Fruit fly (Drosophila melanogaster) whole organism, embryonic: ENCODE data around the gene rdog.

ENCODE experiments used
- Asciz ChIP-seq: fragments of 200-800 bp; sonication (Bioruptor generic); optimal IDR thresholded peaks from 2 replicates; lab custom pipeline; 2017; ENCODE audit warnings: missing biosample characterization, mild to moderate bottlenecking, missing genetic modification characterization, missing genetic modification reagents
- Awh ChIP-seq: fragments of 200-800 bp; sonication (Bioruptor generic); IDR thresholded peaks from 2 replicates; pipeline ENCODE4, ENCODE4 v1.3.6; 2022; ENCODE audit warnings: missing biosample characterization, missing genetic modification characterization
- CG10321 ChIP-seq: fragments of 200-800 bp; sonication (Bioruptor generic); IDR thresholded peaks from 2 replicates; pipeline ENCODE4 v1.3.6; 2022; ENCODE audit warnings: missing biosample characterization, missing genetic modification characterization
- CG10431 ChIP-seq: fragments of 200-800 bp; sonication (Bioruptor generic); optimal IDR thresholded peaks from 3 replicates; lab custom pipeline; 2018; ENCODE audit warnings: missing biosample characterization, mild to moderate bottlenecking, missing genetic modification characterization
- CG15479 ChIP-seq: fragments of 200-800 bp; sonication (Bioruptor generic); optimal IDR thresholded peaks from 3 replicates; lab custom pipeline; 2019; ENCODE audit warnings: missing biosample characterization, mild to moderate bottlenecking, missing genetic modification characterization, moderate library complexity
- CG15601 ChIP-seq: fragments of 200-800 bp; sonication (Bioruptor generic); optimal IDR thresholded peaks from 3 replicates; lab custom pipeline; 2019; ENCODE audit warnings: missing biosample characterization, mild to moderate bottlenecking, missing genetic modification characterization, moderate library complexity
- CG1647 ChIP-seq: fragments of 200-800 bp; sonication (Bioruptor generic); optimal IDR thresholded peaks from 3 replicates; lab custom pipeline; 2016; ENCODE audit warnings: missing biosample characterization, missing genetic modification characterization
- CG16813 ChIP-seq: fragments of 200-800 bp; sonication (Bioruptor generic); IDR thresholded peaks from 3 replicates; pipeline ENCODE4 v1.3.6; 2022; ENCODE audit warnings: missing biosample characterization, missing genetic modification characterization; ENCODE audit not compliant: partially characterized antibody
- CG17186 ChIP-seq: fragments of 200-800 bp; sonication (Bioruptor generic); optimal IDR thresholded peaks from 3 replicates; lab custom pipeline; 2017; ENCODE audit warnings: missing biosample characterization, missing genetic modification reagents, missing genetic modification characterization
- CG2889 ChIP-seq: fragments of 200-800 bp; sonication (Bioruptor generic); IDR thresholded peaks from 3 replicates; pipeline ENCODE4 v1.3.6; 2022; ENCODE audit warnings: missing biosample characterization, missing genetic modification characterization
- CG30431 ChIP-seq: fragments of 200-800 bp; sonication (Bioruptor generic); optimal IDR thresholded peaks from 2 replicates; lab custom pipeline; 2017; ENCODE audit warnings: missing biosample characterization, missing genetic modification characterization
- CG3065 ChIP-seq: fragments of 200-800 bp; sonication (Bioruptor generic); optimal IDR thresholded peaks from 2 replicates; lab custom pipeline; 2016; ENCODE audit warnings: missing biosample characterization, missing genetic modification characterization
- CG3163 ChIP-seq: fragments of 200-800 bp; sonication (Bioruptor generic); optimal IDR thresholded peaks from 3 replicates; lab custom pipeline; 2016; ENCODE audit warnings: missing biosample characterization, missing genetic modification characterization
- CG33213 ChIP-seq: fragments of 200-800 bp; sonication (Bioruptor generic); optimal IDR thresholded peaks from 3 replicates; lab custom pipeline; 2016; ENCODE audit warnings: missing biosample characterization, missing genetic modification characterization
- CG3407 ChIP-seq: fragments of 200-800 bp; sonication (Bioruptor generic); optimal IDR thresholded peaks from 2 replicates; lab custom pipeline; 2018; ENCODE audit warnings: missing biosample characterization, mild to moderate bottlenecking, missing genetic modification characterization
- CG34376 ChIP-seq: fragments of 200-800 bp; sonication (Bioruptor generic); optimal IDR thresholded peaks from 2 replicates; lab custom pipeline; 2018; ENCODE audit warnings: missing biosample characterization, mild to moderate bottlenecking, missing genetic modification characterization
- CG3838 ChIP-seq: fragments of 200-800 bp; sonication (Bioruptor generic); optimal IDR thresholded peaks from 3 replicates; lab custom pipeline; 2016; ENCODE audit warnings: missing biosample characterization, missing genetic modification characterization
- CG3995 ChIP-seq: fragments of 200-800 bp; sonication (Bioruptor generic); optimal IDR thresholded peaks from 3 replicates; lab custom pipeline; 2016; ENCODE audit warnings: missing biosample characterization, missing genetic modification characterization
- CG7271 ChIP-seq: fragments of 200-800 bp; sonication (Bioruptor generic); optimal IDR thresholded peaks from 2 replicates; lab custom pipeline; 2018; ENCODE audit warnings: missing biosample characterization, mild to moderate bottlenecking, missing genetic modification characterization, moderate library complexity
- CG7928 ChIP-seq: fragments of 200-800 bp; sonication (Bioruptor generic); optimal IDR thresholded peaks from 2 replicates; lab custom pipeline; 2017; ENCODE audit warnings: missing biosample characterization, mild to moderate bottlenecking, missing genetic modification characterization
- CG8089 ChIP-seq: fragments of 200-800 bp; sonication (Bioruptor generic); optimal IDR thresholded peaks from 3 replicates; lab custom pipeline; 2016; ENCODE audit warnings: missing biosample characterization, missing genetic modification characterization
- CG9437 ChIP-seq: fragments of 200-800 bp; sonication (Bioruptor generic); optimal IDR thresholded peaks from 2 replicates; lab custom pipeline; 2018; ENCODE audit warnings: missing biosample characterization, mild to moderate bottlenecking, missing genetic modification characterization
- CG9609 ChIP-seq: fragments of 200-800 bp; sonication (Bioruptor generic); optimal IDR thresholded peaks from 3 replicates; lab custom pipeline; 2016; ENCODE audit warnings: missing biosample characterization, missing genetic modification characterization
- CG9817 ChIP-seq: fragments of 200-800 bp; sonication (Bioruptor generic); optimal IDR thresholded peaks from 2 replicates; lab custom pipeline; 2018; ENCODE audit warnings: missing biosample characterization, mild to moderate bottlenecking, missing genetic modification characterization, moderate library complexity
- CkIIα-i1 ChIP-seq: fragments of 200-800 bp; sonication (Bioruptor generic); IDR thresholded peaks from 2 replicates; pipeline ENCODE4 v1.3.6; 2022; ENCODE audit warnings: missing biosample characterization, missing genetic modification characterization
- Dll ChIP-seq: fragments of 200-800 bp; sonication (Bioruptor generic); IDR thresholded peaks from 4 replicates; pipeline ENCODE4 v1.3.6; 2022; ENCODE audit warnings: missing biosample characterization, missing genetic modification characterization; ENCODE audit not compliant: partially characterized antibody
- Doc2 ChIP-seq: fragments of 200-800 bp; sonication (Bioruptor generic); IDR thresholded peaks from 2 replicates; pipeline ENCODE4 v1.3.6; 2022; ENCODE audit warnings: missing biosample characterization, missing genetic modification characterization
- Gug ChIP-seq: fragments of 200-800 bp; sonication (Bioruptor generic); IDR thresholded peaks from 4 replicates; pipeline ENCODE4 v1.3.6; 2022; ENCODE audit warnings: missing biosample characterization, missing genetic modification characterization
- Kr ChIP-seq: fragments of 200-800 bp; sonication (Bioruptor generic); optimal IDR thresholded peaks from 2 replicates; lab custom pipeline; 2017; ENCODE audit warnings: missing biosample characterization, mild to moderate bottlenecking, missing genetic modification characterization
- Lim3 ChIP-seq: fragments of 200-800 bp; sonication (Bioruptor generic); IDR thresholded peaks from 2 replicates; pipeline ENCODE4 v1.3.6; 2022; ENCODE audit warnings: missing biosample characterization, missing genetic modification characterization
- MESR4 ChIP-seq: fragments of 200-800 bp; sonication (Bioruptor generic); optimal IDR thresholded peaks from 2 replicates; lab custom pipeline; 2018; ENCODE audit warnings: missing biosample characterization, mild to moderate bottlenecking, missing genetic modification characterization, moderate library complexity
- Mad ChIP-seq: fragments of 200-800 bp; sonication (Bioruptor generic); optimal IDR thresholded peaks from 2 replicates; lab custom pipeline; 2016; ENCODE audit warnings: missing biosample characterization, missing genetic modification characterization
- NC2β ChIP-seq: fragments of 200-800 bp; sonication (Bioruptor generic); optimal IDR thresholded peaks from 2 replicates; lab custom pipeline; 2016; ENCODE audit warnings: missing biosample characterization, missing genetic modification characterization
- Rfx ChIP-seq: fragments of 200-800 bp; sonication (Bioruptor generic); IDR thresholded peaks from 2 replicates; pipeline ENCODE4 v1.3.6; 2022; ENCODE audit warnings: missing biosample characterization, missing genetic modification characterization
- Tbp ChIP-seq: fragments of >200 bp; optimal IDR thresholded peaks from 2 replicates; lab custom pipeline; 2018; ENCODE audit warnings: missing biosample characterization, missing genetic modification characterization
- Xbp1 ChIP-seq: fragments of 200-800 bp; sonication (Bioruptor generic); optimal IDR thresholded peaks from 3 replicates; lab custom pipeline; 2016; ENCODE audit warnings: missing biosample characterization, mild to moderate bottlenecking, missing genetic modification characterization
- YL-1 ChIP-seq: fragments of 200-800 bp; sonication (Bioruptor generic); optimal IDR thresholded peaks from 3 replicates; lab custom pipeline; 2017; ENCODE audit warnings: missing biosample characterization, mild to moderate bottlenecking, missing genetic modification characterization
- amos ChIP-seq: fragments of 200-800 bp; sonication (Bioruptor generic); IDR thresholded peaks from 2 replicates; pipeline ENCODE4 v1.3.6; 2022; ENCODE audit warnings: missing biosample characterization, missing genetic modification characterization; ENCODE audit not compliant: partially characterized antibody
- cas ChIP-seq: fragments of 200-800 bp; sonication (Bioruptor generic); IDR thresholded peaks from 2 replicates; pipeline ENCODE4 v1.3.6; 2022; ENCODE audit warnings: missing biosample characterization, missing genetic modification characterization
- cato ChIP-seq: fragments of 200-800 bp; sonication (Bioruptor generic); optimal IDR thresholded peaks from 2 replicates; lab custom pipeline; 2016; ENCODE audit warnings: missing biosample characterization, missing genetic modification characterization, borderline replicate concordance
- emc ChIP-seq: fragments of 200-800 bp; sonication (Bioruptor generic); optimal IDR thresholded peaks from 2 replicates; lab custom pipeline; 2016; ENCODE audit warnings: missing biosample characterization, missing genetic modification characterization
- fru ChIP-seq: fragments of >200 bp; optimal IDR thresholded peaks from 2 replicates; lab custom pipeline; 2017
- jing ChIP-seq: fragments of 200-800 bp; sonication (Bioruptor generic); optimal IDR thresholded peaks from 2 replicates; lab custom pipeline; 2018; ENCODE audit warnings: missing biosample characterization, mild to moderate bottlenecking, missing genetic modification characterization
- nau ChIP-seq: fragments of 200-800 bp; sonication (Bioruptor generic); optimal IDR thresholded peaks from 3 replicates; lab custom pipeline; 2017; ENCODE audit warnings: missing biosample characterization, mild to moderate bottlenecking, missing genetic modification characterization, missing genetic modification reagents
- onecut ChIP-seq: fragments of 200-800 bp; sonication (Bioruptor generic); IDR thresholded peaks from 2 replicates; pipeline ENCODE4 v1.3.6; 2022; ENCODE audit warnings: missing biosample characterization, missing genetic modification characterization
- p53 ChIP-seq: fragments of 200-800 bp; sonication (Bioruptor generic); optimal IDR thresholded peaks from 2 replicates; lab custom pipeline; 2016; ENCODE audit warnings: missing biosample characterization, missing genetic modification characterization
- peb ChIP-seq: fragments of 200-800 bp; sonication (Bioruptor generic); IDR thresholded peaks from 2 replicates; pipeline ENCODE4 v1.3.6; 2022; ENCODE audit warnings: missing biosample characterization, missing genetic modification characterization
- ranshi ChIP-seq: fragments of 200-800 bp; sonication (Bioruptor generic); IDR thresholded peaks from 2 replicates; pipeline ENCODE4 v1.3.6; 2022; ENCODE audit warnings: missing biosample characterization, missing genetic modification characterization
- sd ChIP-seq: fragments of 200-800 bp; sonication (Bioruptor generic); optimal IDR thresholded peaks from 3 replicates; lab custom pipeline; 2018; ENCODE audit warnings: missing biosample characterization, mild to moderate bottlenecking, missing genetic modification characterization, moderate library complexity
- shn ChIP-seq: fragments of 200-800 bp; sonication (Bioruptor generic); optimal IDR thresholded peaks from 3 replicates; lab custom pipeline; 2016; ENCODE audit warnings: missing biosample characterization, missing genetic modification characterization
- slp2 ChIP-seq: fragments of 200-800 bp; sonication (Bioruptor generic); optimal IDR thresholded peaks from 2 replicates; lab custom pipeline; 2016; ENCODE audit warnings: missing biosample characterization, missing genetic modification characterization
- zfh2 ChIP-seq: fragments of 200-800 bp; sonication (Bioruptor generic); optimal IDR thresholded peaks from 2 replicates; lab custom pipeline; 2016; ENCODE audit warnings: missing biosample characterization, missing genetic modification characterization

rdog gene

dm6 chr3R:29124128-29124527, 33.8 kb upstream of the rdog start (continued):
- TF ChIP-seq Tbp (no peak), p53 (GFP tag; lab: Kevin White, UChicago) (no peak), jing (GFP tag; lab: Kevin White, UChicago) (no peak), CG3407 (GFP tag; lab: Kevin White, UChicago) (peak; percentile 38), CG2889 (GFP tag; lab: Robert Waterston, UW) (peak; percentile 69; the same call in 1 of the 3 replicates), nau (no peak), slp2 (GFP tag; lab: Kevin White, UChicago) (peak; percentile 6), CG9817 (peak; percentile 57), CG9437 (GFP tag; lab: Kevin White, UChicago) (no peak), CG3995 (GFP tag; lab: Kevin White, UChicago) (peak; percentile 25), Kr (GFP tag; lab: Kevin White, UChicago) (no peak), amos (GFP tag; lab: Robert Waterston, UW) (no peak), CG3065 (no peak), CG7271 (no peak), CG3838 (GFP tag; lab: Kevin White, UChicago) (no peak), cas (GFP tag; lab: Robert Waterston, UW) (no peak), fru (lab: Kevin White, UChicago) (no peak), MESR4 (GFP tag; lab: Kevin White, UChicago) (no peak), NC2β (GFP tag; lab: Kevin White, UChicago) (peak; percentile 32), zfh2 (GFP tag; lab: Kevin White, UChicago) (peak; percentile 76), CkIIα-i1 (GFP tag; lab: Robert Waterston, UW) (no peak), Awh (GFP tag; lab: Robert Waterston, UW) (peak; percentile 65), CG15479 (GFP tag; lab: Kevin White, UChicago) (no peak), CG30431 (peak; percentile 58), Xbp1 (peak; percentile 64), CG8089 (GFP tag; lab: Kevin White, UChicago) (no peak), onecut (peak; percentile 59), CG9609 (peak; percentile 4), emc (GFP tag; lab: Kevin White, UChicago) (peak; percentile 31), Rfx (GFP tag; lab: Robert Waterston, UW) (peak; percentile 84), Asciz (GFP tag; lab: Kevin White, UChicago) (no peak), CG7928 (GFP tag; lab: Kevin White, UChicago) (no peak), CG15601 (peak; percentile 19), CG1647 (GFP tag; lab: Kevin White, UChicago) (peak; percentile 4), CG33213 (GFP tag; lab: Kevin White, UChicago) (peak; percentile 25), Mad (GFP tag; lab: Kevin White, UChicago) (no peak), sd (tag; lab: Kevin White, UChicago) (peak; percentile 87), CG34376 (GFP tag; lab: Kevin White, UChicago) (no peak), CG16813 (GFP tag; lab: Robert Waterston, UW) (no peak), CG17186 (no peak), Gug (GFP tag; lab: Robert Waterston, UW) (peak; percentile 79), CG10431 (GFP tag; lab: Kevin White, UChicago) (no peak), Dll (GFP tag; lab: Robert Waterston, UW) (no peak), Doc2 (GFP tag; lab: Robert Waterston, UW) (no peak), Lim3 (GFP tag; lab: Robert Waterston, UW) (no peak), shn (GFP tag; lab: Kevin White, UChicago) (peak; percentile 32), CG10321 (no peak; the same call in 1 of the 2 replicates), cato (peak; percentile 42), YL-1 (GFP tag; lab: Kevin White, UChicago) (no peak), peb (GFP tag; lab: Robert Waterston, UW) (peak; percentile 48; the same call in 1 of the 2 replicates), CG3163 (no peak), ranshi (GFP tag; lab: Robert Waterston, UW) (peak; percentile 71; the same call in 1 of the 2 replicates)
